Worm (Caenorhabditis elegans) whole organism, late embryonic: ENCODE results near the gene sam-4.

ENCODE experiments used
- ama-1 ChIP-seq: fragments of 150-350 bp; optimal IDR thresholded peaks from 2 replicates; lab custom pipeline; 2014
- che-1 ChIP-seq: sonication (generic microtip); optimal IDR thresholded peaks from 2 replicates; lab custom pipeline; 2016; ENCODE audit warnings: mild to moderate bottlenecking, missing genetic modification characterization, missing compliant biosample characterization
- elt-2 ChIP-seq: sonication (generic microtip); optimal IDR thresholded peaks from 2 replicates; lab custom pipeline; 2016; ENCODE audit warnings: missing genetic modification reagents, missing genetic modification characterization, missing compliant biosample characterization
- elt-4 ChIP-seq: sonication (generic microtip); optimal IDR thresholded peaks from 2 replicates; lab custom pipeline; 2016; ENCODE audit warnings: missing genetic modification characterization, missing compliant biosample characterization
- ets-4 ChIP-seq: sonication (generic microtip); optimal IDR thresholded peaks from 2 replicates; lab custom pipeline; 2016; ENCODE audit warnings: missing genetic modification characterization, missing compliant biosample characterization
- lin-11 ChIP-seq: fragments of 200-800 bp; sonication (Bioruptor generic); optimal IDR thresholded peaks from 2 replicates; lab custom pipeline; 2018; ENCODE audit warnings: mild to moderate bottlenecking, missing genetic modification characterization, missing compliant biosample characterization
- nhr-11 ChIP-seq: fragments of 150-350 bp; optimal IDR thresholded peaks from 2 replicates; lab custom pipeline; 2014; ENCODE audit warnings: missing biosample characterization, missing genetic modification characterization
- pha-4 ChIP-seq: fragments of 150-350 bp; optimal IDR thresholded peaks from 2 replicates; lab custom pipeline; 2018; ENCODE audit warnings: missing biosample characterization, missing genetic modification reagents, missing genetic modification characterization
- pqm-1 ChIP-seq: sonication (generic microtip); optimal IDR thresholded peaks from 2 replicates; lab custom pipeline; 2016; ENCODE audit warnings: missing genetic modification characterization, missing compliant biosample characterization
- pros-1 ChIP-seq: fragments of 150-350 bp; optimal IDR thresholded peaks from 2 replicates; lab custom pipeline; 2014; ENCODE audit warnings: missing biosample characterization, missing genetic modification reagents, missing genetic modification characterization
- ztf-16 ChIP-seq: sonication (generic microtip); optimal IDR thresholded peaks from 2 replicates; lab custom pipeline; 2017; ENCODE audit warnings: missing genetic modification characterization, missing compliant biosample characterization

DNA sequence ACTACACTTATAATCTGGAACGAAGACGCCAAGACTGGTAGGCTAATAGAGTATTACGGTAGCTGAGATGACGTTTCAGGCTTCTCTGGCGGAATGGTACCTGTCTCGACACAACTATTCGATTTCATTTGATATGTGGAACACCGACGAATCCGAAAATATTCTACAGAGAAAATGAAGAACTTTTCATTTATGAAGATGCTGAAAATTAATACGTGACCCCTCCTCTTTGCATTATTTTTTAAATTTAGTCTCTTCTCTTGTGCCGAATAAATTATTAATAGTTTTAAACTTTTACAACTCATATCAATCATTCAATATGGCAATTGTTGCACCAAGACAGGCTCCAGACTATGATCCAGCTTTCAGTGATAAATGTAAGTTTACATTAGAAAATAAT, 16.9 kb upstream of the sam-4 start, which contains the start of gene C25H3.16:
- TF ChIP-seq lin-11 (tag; lab: Kevin White, UChicago): no peak
- no peak for TF ChIP-seq ets-4 (tag; lab: Kevin White, UChicago)
- TF ChIP-seq pha-4 (tag; lab: Kevin White, UChicago): no peak
- no peak for TF ChIP-seq elt-2 (tag; lab: Kevin White, UChicago)
- TF ChIP-seq pqm-1 (tag; lab: Kevin White, UChicago): no peak
- no peak for TF ChIP-seq pros-1 (tag; lab: Kevin White, UChicago)
- TF ChIP-seq nhr-11 (tag; lab: Kevin White, UChicago): no peak
- TF ChIP-seq ama-1: no peak
- no peak for TF ChIP-seq che-1 (tag; lab: Kevin White, UChicago)
- TF ChIP-seq ztf-16 (tag; lab: Kevin White, UChicago): no peak
- no peak for TF ChIP-seq elt-4
